Fruit fly (Drosophila melanogaster): ENCODE results near the gene CG3552.
A peak's percentile ranks its signal among the peaks of the same experiment; 100 is the strongest.

CG3552 gene

DNA sequence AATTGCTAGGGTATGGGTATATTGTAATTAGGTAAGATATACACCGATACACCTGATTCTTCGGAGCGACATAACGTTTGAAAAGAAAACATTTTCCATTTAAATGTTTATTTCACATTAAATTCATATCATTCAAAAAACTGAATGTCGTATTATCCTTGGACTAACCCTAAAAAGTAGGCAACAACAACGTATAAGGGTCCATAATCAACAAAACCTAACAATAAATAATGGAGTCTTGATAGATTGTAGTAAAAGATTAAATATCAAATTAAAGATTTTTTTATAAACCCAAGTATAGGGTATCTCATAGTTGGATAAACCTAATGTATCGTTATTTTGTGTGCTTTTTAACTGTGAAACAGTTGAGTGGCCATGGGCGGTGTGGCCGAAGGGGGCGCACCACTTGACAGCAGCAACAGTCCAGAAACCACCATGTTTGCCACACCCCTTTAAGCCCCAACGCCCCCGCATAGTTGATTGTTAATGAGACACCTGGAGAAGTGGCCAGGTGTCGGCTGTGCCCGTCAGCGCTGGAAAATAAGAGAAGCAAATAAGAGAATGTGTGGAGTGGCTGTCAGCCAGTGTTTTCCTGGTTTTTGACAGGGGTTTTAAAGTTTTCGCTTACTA, 12.3 kb downstream of the CG3552 start (continued):
- TF ChIP-seq grn (GFP tag; optimal IDR thresholded peaks at IDR 0.05), result no peak
- peak; percentile 11 for TF ChIP-seq CG9437 (GFP tag; optimal IDR thresholded peaks at IDR 0.05)
- no peak for TF ChIP-seq Pdp1 (GFP tag; optimal IDR thresholded peaks at IDR 0.05)
- no peak for TF ChIP-seq croc (GFP tag; conservative IDR thresholded peaks at IDR 0.05)
- no peak for TF ChIP-seq Asciz (GFP tag; optimal IDR thresholded peaks at IDR 0.05)
- no peak for TF ChIP-seq gsb (GFP tag; IDR thresholded peaks at IDR 0.05)
- TF ChIP-seq Xrp1 (GFP tag; IDR thresholded peaks at IDR 0.05), result no peak
- TF ChIP-seq Elba2 (GFP tag; optimal IDR thresholded peaks at IDR 0.05), result no peak
- TF ChIP-seq btn (GFP tag; optimal IDR thresholded peaks at IDR 0.05), result no peak
- peak; percentile 43 for TF ChIP-seq CG18599 (GFP tag; optimal IDR thresholded peaks at IDR 0.05)
- peak; percentile 4 for TF ChIP-seq CG13424 (tag; optimal IDR thresholded peaks at IDR 0.05)
- TF ChIP-seq tna (GFP tag; IDR thresholded peaks at IDR 0.05; ENCODE audit: partially characterized antibody), result no peak
- TF ChIP-seq Hr51 (GFP tag; optimal IDR thresholded peaks at IDR 0.05), result peak in 1 of 2 experiments; percentile 24
- TF ChIP-seq nau (GFP tag; optimal IDR thresholded peaks at IDR 0.05), result no peak
- peak; percentile 36; the same call in 1 of the 3 replicates for TF ChIP-seq dysf (GFP tag; IDR thresholded peaks at IDR 0.05)
- no peak for TF ChIP-seq sima (GFP tag; optimal IDR thresholded peaks at IDR 0.05)
- peak; percentile 25 for TF ChIP-seq pum (GFP tag; optimal IDR thresholded peaks at IDR 0.05)
- TF ChIP-seq Fer1 (GFP tag; optimal IDR thresholded peaks at IDR 0.05), result peak; percentile 44
- TF ChIP-seq CG30431 (GFP tag; optimal IDR thresholded peaks at IDR 0.05), result no peak
- no peak for TF ChIP-seq CG42726 (GFP tag; IDR thresholded peaks at IDR 0.05; ENCODE audit: partially characterized antibody)
- 0 out of 3 replicates have a peak, but pooled peaks have one; percentile 33 for TF ChIP-seq hb (GFP tag; IDR thresholded peaks at IDR 0.05; ENCODE audit: partially characterized antibody)
- no peak for TF ChIP-seq Chrac-16 (GFP tag; optimal IDR thresholded peaks at IDR 0.05)
- TF ChIP-seq CG17359 (tag; optimal IDR thresholded peaks at IDR 0.05), result peak; percentile 16
- no peak for TF ChIP-seq CHES-1-like (GFP tag; optimal IDR thresholded peaks at IDR 0.05)
- TF ChIP-seq CG12744 (GFP tag; optimal IDR thresholded peaks at IDR 0.05), result no peak
- TF ChIP-seq PHDP (tag; optimal IDR thresholded peaks at IDR 0.05), result peak; percentile 30
- TF ChIP-seq Meics (GFP tag; optimal IDR thresholded peaks at IDR 0.05), result peak; percentile 62
- no peak for TF ChIP-seq Dad (GFP tag; optimal IDR thresholded peaks at IDR 0.05)
- peak; percentile 35 for TF ChIP-seq slbo (GFP tag; IDR thresholded peaks at IDR 0.05)
- no peak for TF ChIP-seq Antp (GFP tag; optimal IDR thresholded peaks at IDR 0.05)
- no peak for TF ChIP-seq inv (GFP tag; IDR thresholded peaks at IDR 0.05; ENCODE audit: partially characterized antibody)
- TF ChIP-seq odd (GFP tag; optimal IDR thresholded peaks at IDR 0.05), result no peak
- no peak for TF ChIP-seq CG31224 (GFP tag; IDR thresholded peaks at IDR 0.05)
- TF ChIP-seq Vsx1 (GFP tag; optimal IDR thresholded peaks at IDR 0.05), result peak; percentile 14
- TF ChIP-seq br (optimal IDR thresholded peaks at IDR 0.05), result no peak
- TF ChIP-seq so (GFP tag; IDR thresholded peaks at IDR 0.05), result no peak
- peak; percentile 37 for TF ChIP-seq Hsf (GFP tag; optimal IDR thresholded peaks at IDR 0.05)
- TF ChIP-seq CG13775 (GFP tag; optimal IDR thresholded peaks at IDR 0.05), result peak; percentile 26
- TF ChIP-seq sr (GFP tag; IDR thresholded peaks at IDR 0.05), result no peak
- no peak for TF ChIP-seq Hand (GFP tag; optimal IDR thresholded peaks at IDR 0.05)
- TF ChIP-seq CG2875 (GFP tag; optimal IDR thresholded peaks at IDR 0.05), result no peak
- TF ChIP-seq D19A (tag; optimal IDR thresholded peaks at IDR 0.05), result peak; percentile 74
- peak; percentile 35 for TF ChIP-seq CG12391 (tag; optimal IDR thresholded peaks at IDR 0.05)
- peak; percentile 76 for TF ChIP-seq D19B (GFP tag; optimal IDR thresholded peaks at IDR 0.05)
- TF ChIP-seq CG15696 (tag; optimal IDR thresholded peaks at IDR 0.05), result no peak
- no peak for TF ChIP-seq cg (GFP tag; optimal IDR thresholded peaks at IDR 0.05)
- peak; percentile 15 for TF ChIP-seq shn (GFP tag; optimal IDR thresholded peaks at IDR 0.05)
- TF ChIP-seq CG17361 (GFP tag; IDR thresholded peaks at IDR 0.05), result peak; percentile 60
- peak; percentile 7 for TF ChIP-seq ATbp (GFP tag; optimal IDR thresholded peaks at IDR 0.05)
- peak; percentile 13 for TF ChIP-seq CG7786 (GFP tag; optimal IDR thresholded peaks at IDR 0.05)

Data from whole organism, embryonic.